Fruit fly (Drosophila melanogaster) whole organism, adult: ENCODE results near the gene His3.3B.

ENCODE experiments used
- CG11617 ChIP-seq: fragments of 200-800 bp; sonication (Bioruptor generic); optimal IDR thresholded peaks from 2 replicates; lab custom pipeline; 2017; ENCODE audit warnings: mild to moderate bottlenecking, missing biosample characterization, missing genetic modification reagents, missing genetic modification characterization
- CG12768 ChIP-seq: fragments of 200-800 bp; sonication (Bioruptor generic); optimal IDR thresholded peaks from 2 replicates; lab custom pipeline; 2017; ENCODE audit warnings: missing biosample characterization, missing genetic modification characterization, mild to moderate bottlenecking, moderate library complexity, missing genetic modification reagents
- CG14711 ChIP-seq: fragments of 200-800 bp; sonication (Bioruptor generic); optimal IDR thresholded peaks from 2 replicates; lab custom pipeline; 2018; ENCODE audit warnings: missing biosample characterization, mild to moderate bottlenecking, missing genetic modification characterization, moderate library complexity
- CG1620 ChIP-seq: fragments of 200-800 bp; sonication (Bioruptor generic); optimal IDR thresholded peaks from 2 replicates; lab custom pipeline; 2016; ENCODE audit warnings: missing biosample characterization, missing genetic modification characterization
- CG33017 ChIP-seq: fragments of 200-800 bp; sonication (Bioruptor generic); optimal IDR thresholded peaks from 2 replicates; lab custom pipeline; 2018; ENCODE audit warnings: missing biosample characterization, mild to moderate bottlenecking, missing genetic modification characterization, moderate library complexity
- CG5204 ChIP-seq: fragments of 200-800 bp; sonication (Bioruptor generic); optimal IDR thresholded peaks from 2 replicates; lab custom pipeline; 2016; ENCODE audit warnings: missing biosample characterization, missing genetic modification characterization
- CG7045 ChIP-seq: fragments of 200-800 bp; sonication (Bioruptor generic); optimal IDR thresholded peaks from 2 replicates; lab custom pipeline; 2017; ENCODE audit warnings: missing biosample characterization, mild to moderate bottlenecking, missing genetic modification characterization
- CG7101 ChIP-seq: fragments of 200-800 bp; sonication (Bioruptor generic); optimal IDR thresholded peaks from 2 replicates; lab custom pipeline; 2018; ENCODE audit warnings: missing biosample characterization, mild to moderate bottlenecking, missing genetic modification characterization, moderate library complexity
- Clk ChIP-seq: fragments of 200-800 bp; sonication (Bioruptor generic); optimal IDR thresholded peaks from 2 replicates; lab custom pipeline; 2017; ENCODE audit warnings: missing biosample characterization, missing genetic modification characterization
- Crg-1 ChIP-seq: fragments of 200-800 bp; sonication (Bioruptor generic); optimal IDR thresholded peaks from 2 replicates; lab custom pipeline; 2016; ENCODE audit warnings: missing biosample characterization, missing genetic modification characterization
- Hr96 ChIP-seq: fragments of 200-800 bp; sonication (Bioruptor generic); optimal IDR thresholded peaks from 2 replicates; lab custom pipeline; 2016; ENCODE audit warnings: missing biosample characterization, missing genetic modification characterization
- Mnt ChIP-seq: fragments of 200-800 bp; sonication (Bioruptor generic); optimal IDR thresholded peaks from 2 replicates; lab custom pipeline; 2016; ENCODE audit warnings: missing biosample characterization, mild to moderate bottlenecking, missing genetic modification characterization
- bab1 ChIP-seq: fragments of 200-800 bp; sonication (Bioruptor generic); optimal IDR thresholded peaks from 3 replicates; lab custom pipeline; 2019; ENCODE audit warnings: missing biosample characterization, mild to moderate bottlenecking, missing genetic modification characterization, moderate library complexity
- cic ChIP-seq: fragments of 200-800 bp; sonication (Bioruptor generic); optimal IDR thresholded peaks from 2 replicates; lab custom pipeline; 2017; ENCODE audit warnings: missing biosample characterization, mild to moderate bottlenecking, missing genetic modification characterization, moderate library complexity
- cnc ChIP-seq, 2 experiments: fragments of >200 bp; optimal IDR thresholded peaks; 2 replicates each; lab custom pipeline; 2017
- kay ChIP-seq: fragments of 200-800 bp; sonication (Bioruptor generic); peaks from one replicate; lab custom pipeline; 2016; ENCODE audit warnings: missing biosample characterization, missing genetic modification characterization, borderline replicate concordance
- ovo ChIP-seq: fragments of 200-800 bp; sonication (Bioruptor generic); optimal IDR thresholded peaks from 2 replicates; lab custom pipeline; 2016; ENCODE audit warnings: missing biosample characterization, missing genetic modification characterization
- pad ChIP-seq: fragments of 200-800 bp; sonication (Bioruptor generic); optimal IDR thresholded peaks from 3 replicates; lab custom pipeline; 2017; ENCODE audit warnings: missing biosample characterization, missing genetic modification characterization, mild to moderate bottlenecking, moderate library complexity, missing genetic modification reagents
- tj ChIP-seq: fragments of 200-800 bp; sonication (Bioruptor generic); optimal IDR thresholded peaks from 3 replicates; lab custom pipeline; 2017; ENCODE audit warnings: missing biosample characterization, mild to moderate bottlenecking, missing genetic modification characterization, moderate library complexity
- toe ChIP-seq: fragments of 200-800 bp; sonication (Bioruptor generic); optimal IDR thresholded peaks from 2 replicates; lab custom pipeline; 2016; ENCODE audit warnings: missing biosample characterization, missing genetic modification characterization

His3.3B gene

dm6 chrX:9110155-9110909, 46.1 kb downstream of the His3.3B start:
- TF ChIP-seq CG11617 (GFP tag; lab: Kevin White, UChicago): no peak
- peak; percentile 81 for TF ChIP-seq tj
- TF ChIP-seq ovo (GFP tag; lab: Kevin White, UChicago): peak; percentile 72

- TF ChIP-seq cic (GFP tag; lab: Kevin White, UChicago): no peak
- no peak for TF ChIP-seq Clk (GFP tag; lab: Kevin White, UChicago)
- peak; percentile 24 for TF ChIP-seq pad (GFP tag; lab: Kevin White, UChicago)
- no peak for TF ChIP-seq toe
- TF ChIP-seq bab1 (GFP tag; lab: Kevin White, UChicago): no peak
- TF ChIP-seq cnc (optimal IDR thresholded peaks at IDR 0.05; lab: Kevin White, UChicago): no peak
- no peak for TF ChIP-seq CG5204 (GFP tag; lab: Kevin White, UChicago)
- TF ChIP-seq ovo (GFP tag; lab: Kevin White, UChicago): peak; percentile 59
- TF ChIP-seq CG7045 (GFP tag; lab: Kevin White, UChicago): peak; percentile 9
- TF ChIP-seq Hr96 (GFP tag; lab: Kevin White, UChicago): no peak
- TF ChIP-seq tj: peak; percentile 16
- peak; percentile 1 for TF ChIP-seq CG11617 (GFP tag; lab: Kevin White, UChicago)
- TF ChIP-seq CG1620 (GFP tag; lab: Kevin White, UChicago): peak; percentile 44
- no peak for TF ChIP-seq CG33017 (tag; lab: Kevin White, UChicago)
- TF ChIP-seq CG7101 (tag; lab: Kevin White, UChicago): no peak
- TF ChIP-seq CG12768 (GFP tag; lab: Kevin White, UChicago): no peak
- TF ChIP-seq Mnt (GFP tag; lab: Kevin White, UChicago): peak; percentile 33
- TF ChIP-seq CG14711: peak; percentile 27
- no peak for TF ChIP-seq kay (GFP tag; lab: Kevin White, UChicago)
- peak; percentile 21 for TF ChIP-seq Crg-1 (GFP tag; lab: Kevin White, UChicago)
Observed at dm6 chrX:9109072-9109844, 47.2 kb downstream of the His3.3B start.

dm6 chrX:9108387-9108786, 48.1 kb downstream of the His3.3B start, which contains the start of gene AP-1gamma:
TSS of gene AP-1gamma (plus strand) at chrX:9108691.
- TF ChIP-seq Mnt (GFP tag; lab: Kevin White, UChicago) (no peak), CG14711 (no peak), cic (GFP tag; lab: Kevin White, UChicago) (peak; percentile 90)

- TF ChIP-seq Crg-1 (GFP tag; lab: Kevin White, UChicago): peak; percentile 25
- no peak for TF ChIP-seq Hr96 (GFP tag; lab: Kevin White, UChicago)
- no peak for TF ChIP-seq Clk (GFP tag; lab: Kevin White, UChicago)
- TF ChIP-seq CG14711: peak; percentile 0
- peak; percentile 24 for TF ChIP-seq bab1 (GFP tag; lab: Kevin White, UChicago)
- TF ChIP-seq pad (GFP tag; lab: Kevin White, UChicago): peak; percentile 35
- TF ChIP-seq ovo (GFP tag; lab: Kevin White, UChicago): no peak
- TF ChIP-seq CG1620 (GFP tag; lab: Kevin White, UChicago): no peak
- no peak for TF ChIP-seq cic (GFP tag; lab: Kevin White, UChicago)
- TF ChIP-seq cnc (optimal IDR thresholded peaks at IDR 0.05; lab: Kevin White, UChicago): no peak
- TF ChIP-seq kay (GFP tag; lab: Kevin White, UChicago): no peak
- TF ChIP-seq CG5204 (GFP tag; lab: Kevin White, UChicago): no peak
- TF ChIP-seq CG7101 (tag; lab: Kevin White, UChicago): peak; percentile 49
- TF ChIP-seq Mnt (GFP tag; lab: Kevin White, UChicago): no peak
- peak; percentile 22 for TF ChIP-seq tj
- no peak for TF ChIP-seq toe
- TF ChIP-seq CG33017 (tag; lab: Kevin White, UChicago): no peak
- no peak for TF ChIP-seq CG7045 (GFP tag; lab: Kevin White, UChicago)
- no peak for TF ChIP-seq CG12768 (GFP tag; lab: Kevin White, UChicago)
- TF ChIP-seq CG11617 (GFP tag; lab: Kevin White, UChicago): peak; percentile 11
Observed at dm6 chrX:9106775-9107283, 49.6 kb downstream of the His3.3B start, which contains the start of gene Arfrp1. TSS of gene Arfrp1 (plus strand) at chrX:9107069.

- TF ChIP-seq CG7045 (GFP tag; lab: Kevin White, UChicago) (no peak), tj (no peak), CG1620 (GFP tag; lab: Kevin White, UChicago) (peak; percentile 25), Crg-1 (GFP tag; lab: Kevin White, UChicago) (no peak), Mnt (GFP tag; lab: Kevin White, UChicago) (peak; percentile 23), CG12768 (GFP tag; lab: Kevin White, UChicago) (no peak), cic (GFP tag; lab: Kevin White, UChicago) (no peak), Clk (GFP tag; lab: Kevin White, UChicago) (no peak), ovo (GFP tag; lab: Kevin White, UChicago) (no peak), toe (no peak), Hr96 (GFP tag; lab: Kevin White, UChicago) (no peak), CG11617 (GFP tag; lab: Kevin White, UChicago) (peak; percentile 28), CG14711 (peak; percentile 27), CG33017 (tag; lab: Kevin White, UChicago) (no peak), pad (GFP tag; lab: Kevin White, UChicago) (no peak), CG5204 (GFP tag; lab: Kevin White, UChicago) (no peak), bab1 (GFP tag; lab: Kevin White, UChicago) (peak; percentile 3), CG7101 (tag; lab: Kevin White, UChicago) (no peak)
Observed at dm6 chrX:9106212-9106774, 50.2 kb downstream of the His3.3B start, which contains the start of gene Bx42. TSS of gene Bx42 (minus strand) at chrX:9106604.
